Fruit fly (Drosophila melanogaster) whole organism, wandering third instar larva: Measurements from ENCODE around the gene CG4218.
A peak's percentile ranks its signal among the peaks of the same experiment; 100 is the strongest.

ENCODE experiments used
- Abd-B ChIP-seq: fragments of >200 bp; optimal IDR thresholded peaks from 2 replicates; lab custom pipeline; 2017; ENCODE audit warnings: missing biosample characterization, missing genetic modification characterization
- CG32264 ChIP-seq: fragments of 200-800 bp; sonication (Bioruptor generic); optimal IDR thresholded peaks from 2 replicates; lab custom pipeline; 2016; ENCODE audit warnings: missing biosample characterization, missing genetic modification characterization
- CG9705 ChIP-seq: fragments of 200-800 bp; sonication (Bioruptor generic); optimal IDR thresholded peaks from 2 replicates; lab custom pipeline; 2018; ENCODE audit warnings: missing biosample characterization, mild to moderate bottlenecking, missing genetic modification characterization
- CrebA ChIP-seq: fragments of 200-800 bp; sonication (Bioruptor generic); optimal IDR thresholded peaks from 2 replicates; lab custom pipeline; 2016; ENCODE audit warnings: missing biosample characterization, mild to moderate bottlenecking, missing genetic modification characterization, borderline replicate concordance
- Dfd ChIP-seq: fragments of >200 bp; optimal IDR thresholded peaks from 2 replicates; lab custom pipeline; 2017; ENCODE audit warnings: missing biosample characterization, missing genetic modification characterization
- Dif ChIP-seq: fragments of 200-275, 200-300 bp; sonication (Bioruptor generic); optimal IDR thresholded peaks from 2 replicates; lab custom pipeline; 2018; ENCODE audit warnings: missing biosample characterization, missing genetic modification characterization; ENCODE audit not compliant: partially characterized antibody
- GATAd ChIP-seq: sonication (Bioruptor generic); optimal IDR thresholded peaks from 2 replicates; lab custom pipeline; 2016; ENCODE audit warnings: missing biosample characterization, missing genetic modification characterization
- HLH106 ChIP-seq: fragments of 200-800 bp; optimal IDR thresholded peaks from 3 replicates; lab custom pipeline; 2019; ENCODE audit warnings: missing biosample characterization, mild to moderate bottlenecking, missing genetic modification characterization, moderate library complexity
- Hnf4 ChIP-seq: fragments of 200-800 bp; sonication (Bioruptor generic); optimal IDR thresholded peaks from 2 replicates; lab custom pipeline; 2016; ENCODE audit warnings: missing biosample characterization, mild to moderate bottlenecking, missing genetic modification characterization
- Hr78 ChIP-seq: fragments of >200 bp; optimal IDR thresholded peaks from 2 replicates; lab custom pipeline; 2017; ENCODE audit warnings: missing biosample characterization, missing genetic modification characterization
- Hr83 ChIP-seq: fragments of 200-300 bp; sonication (Bioruptor generic); optimal IDR thresholded peaks from 2 replicates; lab custom pipeline; 2016; ENCODE audit warnings: missing biosample characterization, mild to moderate bottlenecking, missing genetic modification characterization, moderate library complexity; ENCODE audit not compliant: poor library complexity, severe bottlenecking
- Jra ChIP-seq: sonication (Bioruptor generic); optimal IDR thresholded peaks from 2 replicates; lab custom pipeline; 2016; ENCODE audit warnings: missing biosample characterization, missing genetic modification characterization
- Mio ChIP-seq: sonication (Bioruptor generic); optimal IDR thresholded peaks from 2 replicates; lab custom pipeline; 2016; ENCODE audit warnings: missing biosample characterization, missing genetic modification characterization
- Myc ChIP-seq: fragments of >200 bp; optimal IDR thresholded peaks from 2 replicates; lab custom pipeline; 2017
- N ChIP-seq: fragments of >200 bp; optimal IDR thresholded peaks from 2 replicates; lab custom pipeline; 2018; ENCODE audit warnings: missing biosample characterization, missing external identifiers, missing genetic modification characterization
- OdsH ChIP-seq: fragments of 200-800 bp; sonication (Bioruptor generic); optimal IDR thresholded peaks from 2 replicates; lab custom pipeline; 2016; ENCODE audit warnings: missing biosample characterization, mild to moderate bottlenecking, missing genetic modification characterization
- Rel ChIP-seq, 2 experiments: fragments of 200-800 bp; sonication (Bioruptor generic) in 1 of 2; optimal IDR thresholded peaks; 2 replicates in 1 of 2; 3 replicates in 1 of 2; lab custom pipeline; 2016 to 2019; ENCODE audit warnings: mild to moderate bottlenecking in 2 of 2, missing biosample characterization in 2 of 2, missing genetic modification characterization in 2 of 2, moderate library complexity in 1 of 2
- Sp1 ChIP-seq: fragments of 200-800 bp; sonication (Bioruptor generic); optimal IDR thresholded peaks from 3 replicates; lab custom pipeline; 2019; ENCODE audit warnings: missing biosample characterization, mild to moderate bottlenecking, missing genetic modification characterization, moderate library complexity
- Vsx2 ChIP-seq: fragments of 200-300, 225-300 bp; sonication (Bioruptor generic); optimal IDR thresholded peaks from 2 replicates; lab custom pipeline; 2018; ENCODE audit warnings: missing biosample characterization, missing genetic modification characterization; ENCODE audit not compliant: partially characterized antibody
- br ChIP-seq: fragments of 200-800 bp; sonication (Bioruptor generic); optimal IDR thresholded peaks from 2 replicates; lab custom pipeline; 2016; ENCODE audit warnings: missing biosample characterization, missing genetic modification characterization
- brk ChIP-seq: fragments of 200-800 bp; sonication (Bioruptor generic); optimal IDR thresholded peaks from 2 replicates; lab custom pipeline; 2016; ENCODE audit warnings: missing biosample characterization, mild to moderate bottlenecking, missing genetic modification characterization
- dl ChIP-seq, 2 experiments: fragments of 175-275, 200-275 bp in 1 of 2; fragments of 200-275 bp in 1 of 2; sonication (Bioruptor generic); optimal IDR thresholded peaks; lab custom pipeline; 2018; ENCODE audit warnings: mild to moderate bottlenecking in 2 of 2, missing biosample characterization in 2 of 2, missing genetic modification characterization in 2 of 2, moderate library complexity in 2 of 2; ENCODE audit not compliant: partially characterized antibody in 2 of 2, insufficient read depth in 1 of 2
- dmrt93B ChIP-seq: fragments of 200-800 bp; sonication (Bioruptor generic); optimal IDR thresholded peaks from 2 replicates; lab custom pipeline; 2018; ENCODE audit warnings: missing biosample characterization, mild to moderate bottlenecking, missing genetic modification characterization
- dsf ChIP-seq: sonication (Bioruptor generic); optimal IDR thresholded peaks from 2 replicates; lab custom pipeline; 2016; ENCODE audit warnings: missing biosample characterization, missing genetic modification characterization, borderline replicate concordance
- ey ChIP-seq: fragments of 200-800 bp; sonication (Bioruptor generic); optimal IDR thresholded peaks from 2 replicates; lab custom pipeline; 2016; ENCODE audit warnings: missing biosample characterization, missing genetic modification characterization
- foxo ChIP-seq, 2 experiments: fragments of 200-800 bp; sonication (Bioruptor generic); optimal IDR thresholded peaks; 2 replicates in 1 of 2; 3 replicates in 1 of 2; lab custom pipeline; 2016 to 2017; ENCODE audit warnings: missing biosample characterization in 2 of 2, missing genetic modification characterization in 2 of 2
- fru ChIP-seq: fragments of 200-800 bp; sonication (Bioruptor generic); optimal IDR thresholded peaks from 3 replicates; lab custom pipeline; 2016; ENCODE audit warnings: missing biosample characterization, mild to moderate bottlenecking, missing genetic modification characterization
- h ChIP-seq: fragments of 200-800 bp; sonication (Bioruptor generic); optimal IDR thresholded peaks from 3 replicates; lab custom pipeline; 2016; ENCODE audit warnings: missing biosample characterization, mild to moderate bottlenecking, missing genetic modification characterization
- jim ChIP-seq: fragments of 175-275, 200-325 bp; sonication (Bioruptor generic); optimal IDR thresholded peaks from 2 replicates; lab custom pipeline; 2016; ENCODE audit warnings: missing biosample characterization, mild to moderate bottlenecking, missing genetic modification characterization
- lola ChIP-seq: fragments of >200 bp; optimal IDR thresholded peaks from 2 replicates; lab custom pipeline; 2017; ENCODE audit warnings: missing biosample characterization, missing genetic modification characterization
- pan ChIP-seq: fragments of >200 bp; optimal IDR thresholded peaks from 2 replicates; lab custom pipeline; 2017
- psq ChIP-seq: fragments of 200-800 bp; sonication (Bioruptor generic); optimal IDR thresholded peaks from 3 replicates; lab custom pipeline; 2017; ENCODE audit warnings: missing biosample characterization, mild to moderate bottlenecking, missing genetic modification characterization, moderate library complexity
- rgr ChIP-seq: fragments of 200-800 bp; sonication (Bioruptor generic); optimal IDR thresholded peaks from 3 replicates; lab custom pipeline; 2016; ENCODE audit warnings: missing biosample characterization, mild to moderate bottlenecking, missing genetic modification characterization
- sage ChIP-seq: fragments of 200-800 bp; sonication (Bioruptor generic); optimal IDR thresholded peaks from 2 replicates; lab custom pipeline; 2016; ENCODE audit warnings: missing biosample characterization, mild to moderate bottlenecking, missing genetic modification characterization
- sv ChIP-seq: fragments of 200-800 bp; sonication (Bioruptor generic); optimal IDR thresholded peaks from 3 replicates; lab custom pipeline; 2016; ENCODE audit warnings: missing biosample characterization, missing genetic modification characterization
- tai ChIP-seq: sonication (Bioruptor generic); optimal IDR thresholded peaks from 2 replicates; lab custom pipeline; 2016; ENCODE audit warnings: missing biosample characterization, missing genetic modification characterization
- usp ChIP-seq: fragments of >200 bp; optimal IDR thresholded peaks from 2 replicates; lab custom pipeline; 2017; ENCODE audit warnings: missing biosample characterization, missing genetic modification characterization
- woc ChIP-seq: sonication (Bioruptor generic); optimal IDR thresholded peaks from 2 replicates; lab custom pipeline; 2016; ENCODE audit warnings: missing biosample characterization, mild to moderate bottlenecking, missing genetic modification characterization

The CG4218 gene

dm6 chr2L:14506694-14507093 is 42.2 kb downstream of the CG4218 start:
- TF ChIP-seq fru: peak; percentile 2
- TF ChIP-seq brk: peak; percentile 5
- no peak for TF ChIP-seq Hr83 (GFP tag; lab: Kevin White, UChicago)
- TF ChIP-seq Abd-B (GFP tag; lab: Kevin White, UChicago): no peak

- TF ChIP-seq tai: no peak
Observed at dm6 chr2L:14506011-14506565, 42.8 kb downstream of the CG4218 start.

- TF ChIP-seq jim (GFP tag; lab: Kevin White, UChicago) (no peak), sv (GFP tag; lab: Kevin White, UChicago) (peak; percentile 81), CG32264 (GFP tag; lab: Kevin White, UChicago) (no peak), OdsH (GFP tag; lab: Kevin White, UChicago) (peak; percentile 36), Hr78 (GFP tag; lab: Kevin White, UChicago) (no peak), dsf (GFP tag; lab: Kevin White, UChicago) (no peak), lola (GFP tag; lab: Kevin White, UChicago) (no peak), foxo (GFP tag; optimal IDR thresholded peaks at IDR 0.05; lab: Kevin White, UChicago) (peak in 1 of 2 experiments; percentile 62), pan (lab: Kevin White, UChicago) (no peak), Dfd (no peak), N (GFP tag; lab: Kevin White, UChicago) (no peak), woc (no peak), tai (no peak), GATAd (GFP tag; lab: Kevin White, UChicago) (no peak), HLH106 (tag; lab: Kevin White, UChicago) (no peak), Hnf4 (GFP tag; lab: Kevin White, UChicago) (peak; percentile 45), Sp1 (GFP tag; lab: Kevin White, UChicago) (peak; percentile 11), br (GFP tag; lab: Kevin White, UChicago) (peak; percentile 36), dl (GFP tag; optimal IDR thresholded peaks at IDR 0.05; lab: Kevin White, UChicago; ENCODE audit: insufficient read depth in 1 of 2, partially characterized antibody in 2 of 2) (no peak), Dif (GFP tag; lab: Kevin White, UChicago) (no peak), h (peak; percentile 63), Abd-B (GFP tag; lab: Kevin White, UChicago) (no peak), Rel (GFP tag; optimal IDR thresholded peaks at IDR 0.05; lab: Kevin White, UChicago) (no peak), Rel (tag; optimal IDR thresholded peaks at IDR 0.05; lab: Kevin White, UChicago) (no peak), Myc (lab: Kevin White, UChicago) (no peak), Mio (GFP tag; lab: Kevin White, UChicago) (no peak), sage (GFP tag; lab: Kevin White, UChicago) (no peak), Vsx2 (GFP tag; lab: Kevin White, UChicago) (no peak), Jra (GFP tag; lab: Kevin White, UChicago) (peak; percentile 41), usp (GFP tag; lab: Kevin White, UChicago) (no peak), fru (peak; percentile 68), ey (peak; percentile 11), rgr (GFP tag; lab: Kevin White, UChicago) (peak; percentile 70), Hr83 (GFP tag; lab: Kevin White, UChicago) (peak; percentile 48), dmrt93B (GFP tag; lab: Kevin White, UChicago) (peak; percentile 54), CrebA (GFP tag; lab: Kevin White, UChicago) (no peak), CG9705 (GFP tag; lab: Kevin White, UChicago) (no peak), brk (no peak), psq (GFP tag; lab: Kevin White, UChicago) (peak; percentile 18)
Observed at dm6 chr2L:14505004-14505835, 43.7 kb downstream of the CG4218 start.
